Fruit fly (Drosophila melanogaster): ENCODE results near the gene CG43844.

CG43844 gene

dm6 chr3R:21839636-21840035 lies 49.7 kb upstream of the CG43844 start (continued):
- TF ChIP-seq prd (optimal IDR thresholded peaks at IDR 0.05) (no peak), prd (GFP tag; IDR thresholded peaks at IDR 0.05) (no peak), Trl (optimal IDR thresholded peaks at IDR 0.05) (no peak), Trl (GFP tag; optimal IDR thresholded peaks at IDR 0.05) (no peak), CrebB (tag; optimal IDR thresholded peaks at IDR 0.05) (no peak), sqz (GFP tag; optimal IDR thresholded peaks at IDR 0.05) (no peak), CG2199 (GFP tag; IDR thresholded peaks at IDR 0.05) (no peak), Fer1 (GFP tag; optimal IDR thresholded peaks at IDR 0.05) (no peak), E2f1 (GFP tag; IDR thresholded peaks at IDR 0.05) (no peak), CG10654 (GFP tag; optimal IDR thresholded peaks at IDR 0.05) (no peak), CG3847 (GFP tag; IDR thresholded peaks at IDR 0.05) (no peak), dimm (GFP tag; IDR thresholded peaks at IDR 0.05) (no peak), CG13894 (tag; optimal IDR thresholded peaks at IDR 0.05) (no peak), CG9727 (GFP tag; optimal IDR thresholded peaks at IDR 0.05) (peak; percentile 13), CG43689 (GFP tag; IDR thresholded peaks at IDR 0.05) (no peak), pros (GFP tag; optimal IDR thresholded peaks at IDR 0.05) (no peak), Atf6 (GFP tag; IDR thresholded peaks at IDR 0.05) (no peak), pnt (GFP tag; optimal IDR thresholded peaks at IDR 0.05) (no peak), CG12299 (tag; optimal IDR thresholded peaks at IDR 0.05) (no peak), Hsf (GFP tag; optimal IDR thresholded peaks at IDR 0.05) (no peak), dysf (GFP tag; IDR thresholded peaks at IDR 0.05) (no peak), CG11085 (GFP tag; IDR thresholded peaks at IDR 0.05) (no peak), chm (GFP tag; IDR thresholded peaks at IDR 0.05) (no peak), toy (GFP tag; IDR thresholded peaks at IDR 0.05) (no peak), CG12236 (GFP tag; optimal IDR thresholded peaks at IDR 0.05) (no peak), lola (GFP tag; optimal IDR thresholded peaks at IDR 0.05) (peak in 1 of 3 experiments; percentile 31), btn (GFP tag; optimal IDR thresholded peaks at IDR 0.05) (no peak), scrt (GFP tag; optimal IDR thresholded peaks at IDR 0.05) (no peak), row (GFP tag; IDR thresholded peaks at IDR 0.05) (0 out of 3 replicates have a peak, but pooled peaks have one; percentile 15), lab (GFP tag; optimal IDR thresholded peaks at IDR 0.05) (peak; percentile 42), unpg (GFP tag; optimal IDR thresholded peaks at IDR 0.05) (peak; percentile 36), Gug (GFP tag; IDR thresholded peaks at IDR 0.05) (no peak), CG42726 (GFP tag; IDR thresholded peaks at IDR 0.05; ENCODE audit: partially characterized antibody) (no peak), vfl (GFP tag; optimal IDR thresholded peaks at IDR 0.05) (no peak), CG8359 (GFP tag; optimal IDR thresholded peaks at IDR 0.05; ENCODE audit: borderline replicate concordance) (no peak), tll (GFP tag; optimal IDR thresholded peaks at IDR 0.05) (no peak), br (optimal IDR thresholded peaks at IDR 0.05) (no peak), CG3065 (GFP tag; optimal IDR thresholded peaks at IDR 0.05) (no peak), Jarid2 (GFP tag; optimal IDR thresholded peaks at IDR 0.05) (no peak), Hand (GFP tag; optimal IDR thresholded peaks at IDR 0.05) (no peak), CG6254 (GFP tag; optimal IDR thresholded peaks at IDR 0.05) (no peak), CG2202 (tag; optimal IDR thresholded peaks at IDR 0.05) (no peak), Side (GFP tag; optimal IDR thresholded peaks at IDR 0.05) (no peak), CG10565 (GFP tag; optimal IDR thresholded peaks at IDR 0.05) (no peak), emc (GFP tag; optimal IDR thresholded peaks at IDR 0.05) (no peak), CG13424 (tag; optimal IDR thresholded peaks at IDR 0.05) (peak; percentile 61), mam (GFP tag; optimal IDR thresholded peaks at IDR 0.05) (no peak), Sox102F (GFP tag; optimal IDR thresholded peaks at IDR 0.05) (peak; percentile 53), az2 (GFP tag; optimal IDR thresholded peaks at IDR 0.05) (no peak), ems (GFP tag; optimal IDR thresholded peaks at IDR 0.05) (no peak), CG18011 (GFP tag; optimal IDR thresholded peaks at IDR 0.05) (no peak), zen2 (GFP tag; IDR thresholded peaks at IDR 0.05; ENCODE audit: partially characterized antibody) (no peak)

All from whole organism, embryonic.